Worm (Caenorhabditis elegans): ENCODE measurements around the gene C27C12.3.

The C27C12.3 gene

ce11 chrX:14845637-14846036 is 20.0 kb downstream of the C27C12.3 start, which contains the start of gene egrh-1:
egrh-1 (plus strand) TSS chrX:14845937.
- TF ChIP-seq zip-4 (GFP tag; optimal IDR thresholded peaks at IDR 0.05) (no peak), ceh-88 (GFP tag; IDR thresholded peaks at IDR 0.05) (no peak), nhr-71 (tag; optimal IDR thresholded peaks at IDR 0.05) (no peak), nhr-11 (tag; optimal IDR thresholded peaks at IDR 0.05) (no peak), pqm-1 (tag; optimal IDR thresholded peaks at IDR 0.05) (no peak), hlh-17 (GFP tag; optimal IDR thresholded peaks at IDR 0.05; ENCODE audit: borderline replicate concordance) (no peak), snpc-4 (tag; optimal IDR thresholded peaks at IDR 0.05) (no peak), tbx-2 (tag; optimal IDR thresholded peaks at IDR 0.05) (no peak), lin-39 (tag; optimal IDR thresholded peaks at IDR 0.05) (no peak), lin-35 (GFP tag; optimal IDR thresholded peaks at IDR 0.05) (no peak), mdl-1 (tag; optimal IDR thresholded peaks at IDR 0.05) (no peak), sox-4 (tag; optimal IDR thresholded peaks at IDR 0.05) (no peak), sup-37 (GFP tag; optimal IDR thresholded peaks at IDR 0.05) (no peak)

- TF ChIP-seq fkh-8 (tag; optimal IDR thresholded peaks at IDR 0.05) (peak; percentile 21), vab-15 (tag; optimal IDR thresholded peaks at IDR 0.05) (no peak)
Observed at ce11 chrX:14844481-14844880, 21.2 kb downstream of the C27C12.3 start.

- TF ChIP-seq pag-3 (tag; optimal IDR thresholded peaks at IDR 0.05; ENCODE audit: borderline replicate concordance, insufficient read depth) (no peak), fkh-8 (tag; optimal IDR thresholded peaks at IDR 0.05) (no peak), nhr-47 (tag; optimal IDR thresholded peaks at IDR 0.05) (no peak), pax-3 (tag; optimal IDR thresholded peaks at IDR 0.05) (no peak), tlp-1 (tag; optimal IDR thresholded peaks at IDR 0.05) (no peak), nhr-76 (tag; optimal IDR thresholded peaks at IDR 0.05) (no peak), ceh-63 (GFP tag; optimal IDR thresholded peaks at IDR 0.05) (no peak), sox-4 (tag; optimal IDR thresholded peaks at IDR 0.05) (no peak), ceh-82 (tag; optimal IDR thresholded peaks at IDR 0.05) (no peak), unc-62 (GFP tag; optimal IDR thresholded peaks at IDR 0.05) (no peak), ama-1 (optimal IDR thresholded peaks at IDR 0.05) (no peak), nhr-12 (tag; optimal IDR thresholded peaks at IDR 0.05) (no peak)
Observed at ce11 chrX:14842846-14843369, 22.7 kb downstream of the C27C12.3 start.

- TF ChIP-seq egl-13 (tag; optimal IDR thresholded peaks at IDR 0.05) (peak; percentile 81), snpc-4 (tag; optimal IDR thresholded peaks at IDR 0.05) (peak; percentile 78), alr-1 (tag; optimal IDR thresholded peaks at IDR 0.05; ENCODE audit: borderline replicate concordance) (no peak), ceh-88 (GFP tag; IDR thresholded peaks at IDR 0.05) (no peak; the same call in 1 of the 2 replicates), mdl-1 (tag; optimal IDR thresholded peaks at IDR 0.05) (peak; percentile 44 to 92), unc-30 (tag; optimal IDR thresholded peaks at IDR 0.05) (no peak), tbx-2 (tag; optimal IDR thresholded peaks at IDR 0.05) (peak; percentile 92), fkh-10 (GFP tag; optimal IDR thresholded peaks at IDR 0.05) (peak; percentile 94), nhr-76 (tag; optimal IDR thresholded peaks at IDR 0.05) (no peak), nhr-28 (tag; optimal IDR thresholded peaks at IDR 0.05) (no peak), hlh-17 (GFP tag; optimal IDR thresholded peaks at IDR 0.05; ENCODE audit: borderline replicate concordance) (no peak), irx-1 (tag; optimal IDR thresholded peaks at IDR 0.05) (peak; percentile 83), blmp-1 (tag; optimal IDR thresholded peaks at IDR 0.05) (peak; percentile 63), ceh-82 (tag; optimal IDR thresholded peaks at IDR 0.05) (peak; percentile 84 to 92 (median 89)), elt-3 (tag; optimal IDR thresholded peaks at IDR 0.05) (peak in 2 of 6 experiments; percentile 27 to 50), C16A3.4 (tag; optimal IDR thresholded peaks at IDR 0.05) (peak; percentile 86), aha-1 (tag; optimal IDR thresholded peaks at IDR 0.05) (no peak), efl-3 (GFP tag; optimal IDR thresholded peaks at IDR 0.05) (no peak), ama-1 (optimal IDR thresholded peaks at IDR 0.05) (peak; percentile 6), efl-1 (optimal IDR thresholded peaks at IDR 0.05) (peak; percentile 77 to 94), efl-1 (GFP tag; optimal IDR thresholded peaks at IDR 0.05 in 1 of 2) (peak; percentile 67 to 96), pax-3 (tag; optimal IDR thresholded peaks at IDR 0.05) (peak; percentile 69), lin-15B (tag; optimal IDR thresholded peaks at IDR 0.05) (no peak), nhr-77 (tag; optimal IDR thresholded peaks at IDR 0.05) (peak; percentile 94), nhr-237 (tag; optimal IDR thresholded peaks at IDR 0.05) (peak; percentile 71), xbp-1 (tag; optimal IDR thresholded peaks at IDR 0.05) (peak; percentile 85), unc-130 (tag; optimal IDR thresholded peaks at IDR 0.05) (peak; percentile 46), pag-3 (tag; optimal IDR thresholded peaks at IDR 0.05; ENCODE audit: borderline replicate concordance, insufficient read depth) (peak; percentile 15), mef-2 (tag; optimal IDR thresholded peaks at IDR 0.05) (peak; percentile 66), aly-2 (tag; optimal IDR thresholded peaks at IDR 0.05) (peak; percentile 32), lin-39 (tag; optimal IDR thresholded peaks at IDR 0.05) (peak; percentile 15), fos-1 (tag; optimal IDR thresholded peaks at IDR 0.05) (peak; percentile 91)
Observed at ce11 chrX:14841030-14841429, 24.6 kb downstream of the C27C12.3 start.
